Worm (Caenorhabditis elegans): Measurements from ENCODE around the gene dsh-2.

Gene dsh-2

DNA sequence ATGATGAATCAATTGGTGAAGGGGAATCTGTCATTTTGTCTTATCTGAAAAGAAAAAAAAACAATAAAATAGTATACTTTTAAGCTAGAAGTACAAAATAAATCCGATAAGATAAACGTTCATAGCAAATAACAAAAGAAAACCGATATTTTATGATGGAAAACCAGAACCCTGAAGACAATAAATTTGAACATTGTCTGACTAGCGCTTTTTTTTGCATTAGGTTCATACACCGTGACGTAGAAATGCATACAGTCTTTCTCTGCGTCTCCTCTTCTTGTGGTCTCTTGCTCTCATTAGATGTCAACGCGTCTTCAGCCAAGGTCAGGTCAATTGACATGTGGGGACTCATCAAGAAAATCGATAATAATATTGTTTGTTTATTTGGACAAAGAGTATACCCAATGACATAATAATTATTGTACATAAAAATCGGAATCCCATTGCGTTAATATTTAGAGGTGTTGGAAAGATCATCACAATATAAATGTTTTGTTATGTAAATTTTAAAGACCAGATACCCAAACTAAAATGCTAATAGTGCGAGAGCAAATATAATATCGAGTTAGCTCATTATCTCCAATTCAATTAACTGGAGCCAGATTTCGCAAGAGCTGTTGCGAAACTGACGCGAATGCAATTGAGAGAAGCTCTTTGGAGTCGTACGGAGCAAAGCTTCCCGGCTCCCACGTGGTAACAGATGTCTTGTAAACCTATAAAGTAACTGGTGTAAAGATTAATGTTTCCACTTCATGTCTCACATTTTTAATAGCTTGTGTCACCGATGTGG lies at the start of gene dsh-2:
Gene dsh-2, minus strand, starts transcription at position 51 of the 790 bp plus-strand sequence.
- TF ChIP-seq ceh-82 (tag; optimal IDR thresholded peaks at IDR 0.05) = peak in 1 of 3 experiments; percentile 15
- TF ChIP-seq mep-1 (tag; optimal IDR thresholded peaks at IDR 0.05) = peak; percentile 91
- TF ChIP-seq C16A3.4 (tag; optimal IDR thresholded peaks at IDR 0.05) = peak; percentile 52
- TF ChIP-seq snpc-4 (tag; optimal IDR thresholded peaks at IDR 0.05) = no peak
- no peak for TF ChIP-seq ceh-8 (GFP tag; optimal IDR thresholded peaks at IDR 0.05)
- peak; percentile 48 for TF ChIP-seq nhr-47 (tag; optimal IDR thresholded peaks at IDR 0.05)
- no peak for TF ChIP-seq vab-15 (tag; optimal IDR thresholded peaks at IDR 0.05)
- TF ChIP-seq lin-13 (GFP tag; optimal IDR thresholded peaks at IDR 0.05) = peak; percentile 32
- TF ChIP-seq fkh-8 (tag; optimal IDR thresholded peaks at IDR 0.05) = no peak
- peak; percentile 9 for TF ChIP-seq skn-1 (tag; optimal IDR thresholded peaks at IDR 0.05)
- peak; percentile 72 to 82 for TF ChIP-seq efl-1 (optimal IDR thresholded peaks at IDR 0.05)
- TF ChIP-seq efl-1 (GFP tag; optimal IDR thresholded peaks at IDR 0.05 in 1 of 2) = peak; percentile 82 to 98
- TF ChIP-seq ces-1 (GFP tag; optimal IDR thresholded peaks at IDR 0.05) = no peak
- TF ChIP-seq sptf-1 (tag; optimal IDR thresholded peaks at IDR 0.05) = no peak
- no peak for TF ChIP-seq egl-13 (tag; optimal IDR thresholded peaks at IDR 0.05)
- TF ChIP-seq tlp-1 (tag; optimal IDR thresholded peaks at IDR 0.05) = no peak
- no peak for TF ChIP-seq zip-4 (GFP tag; optimal IDR thresholded peaks at IDR 0.05)
- TF ChIP-seq nhr-90 (tag; optimal IDR thresholded peaks at IDR 0.05; ENCODE audit: poor library complexity) = peak; percentile 63
- peak; percentile 91 for TF ChIP-seq nhr-85 (tag)
- TF ChIP-seq nhr-77 (tag; optimal IDR thresholded peaks at IDR 0.05) = peak; percentile 32
- TF ChIP-seq mdl-1 (tag; optimal IDR thresholded peaks at IDR 0.05) = peak in 1 of 2 experiments; percentile 62
- TF ChIP-seq unc-86 (tag; optimal IDR thresholded peaks at IDR 0.05) = no peak
- TF ChIP-seq elt-2 (tag; optimal IDR thresholded peaks at IDR 0.05) = peak; percentile 84
- TF ChIP-seq alr-1 (tag; optimal IDR thresholded peaks at IDR 0.05; ENCODE audit: borderline replicate concordance) = no peak
- no peak for TF ChIP-seq mef-2 (tag; optimal IDR thresholded peaks at IDR 0.05)
- no peak for TF ChIP-seq mab-9 (GFP tag; IDR thresholded peaks at IDR 0.05)
- TF ChIP-seq ceh-63 (GFP tag; optimal IDR thresholded peaks at IDR 0.05) = no peak
- peak; percentile 83 for TF ChIP-seq F16B12.6 (tag; optimal IDR thresholded peaks at IDR 0.05)
- peak in 3 of 6 experiments; percentile 36 to 51 (median 41) for TF ChIP-seq elt-3 (tag; optimal IDR thresholded peaks at IDR 0.05)
- TF ChIP-seq fkh-10 (GFP tag; optimal IDR thresholded peaks at IDR 0.05) = no peak
- TF ChIP-seq lin-14 (GFP tag; optimal IDR thresholded peaks at IDR 0.05) = peak; percentile 64
- no peak for TF ChIP-seq zag-1 (tag; optimal IDR thresholded peaks at IDR 0.05)
- no peak for TF ChIP-seq C04F5.9 (tag; optimal IDR thresholded peaks at IDR 0.05)
- peak; percentile 35; the same call in 1 of the 2 replicates for TF ChIP-seq grh-1 (GFP tag; IDR thresholded peaks at IDR 0.05)
- peak; percentile 43 for TF ChIP-seq tbx-2 (tag; optimal IDR thresholded peaks at IDR 0.05)
- TF ChIP-seq nhr-71 (tag; optimal IDR thresholded peaks at IDR 0.05) = peak; percentile 62
- peak; percentile 74 for TF ChIP-seq snu-23 (GFP tag; optimal IDR thresholded peaks at IDR 0.05)
- TF ChIP-seq jun-1 (tag; optimal IDR thresholded peaks at IDR 0.05) = no peak
- peak; percentile 72 to 76 for TF ChIP-seq lsy-2 (tag; optimal IDR thresholded peaks at IDR 0.05)
- TF ChIP-seq pqm-1 (tag; optimal IDR thresholded peaks at IDR 0.05) = no peak
- TF ChIP-seq nhr-28 (tag; optimal IDR thresholded peaks at IDR 0.05) = no peak
- TF ChIP-seq lir-3 (tag; optimal IDR thresholded peaks at IDR 0.05; ENCODE audit: poor library complexity) = peak; percentile 17
- peak; percentile 30 for TF ChIP-seq nhr-19 (GFP tag; conservative IDR thresholded peaks at IDR 0.05)
- no peak for TF ChIP-seq isw-1 (GFP tag; IDR thresholded peaks at IDR 0.05)
- TF ChIP-seq rnt-1 (tag; optimal IDR thresholded peaks at IDR 0.05) = peak; percentile 45
- no peak for TF ChIP-seq hlh-4 (tag; optimal IDR thresholded peaks at IDR 0.05)
- TF ChIP-seq ceh-90 (tag; optimal IDR thresholded peaks at IDR 0.05) = peak; percentile 10
- no peak for TF ChIP-seq sox-4 (tag; optimal IDR thresholded peaks at IDR 0.05)
- no peak for TF ChIP-seq sup-37 (GFP tag; optimal IDR thresholded peaks at IDR 0.05)
- TF ChIP-seq fkh-4 (tag; optimal IDR thresholded peaks at IDR 0.05; ENCODE audit: borderline replicate concordance) = no peak
- TF ChIP-seq nhr-20 (tag; optimal IDR thresholded peaks at IDR 0.05) = peak; percentile 70
- no peak for TF ChIP-seq nhr-76 (tag; optimal IDR thresholded peaks at IDR 0.05)
